Fruit fly (Drosophila melanogaster): Measurements from ENCODE around the gene ninaC.

dm6 chr2L:7352775-7353187, 24.7 kb upstream of the ninaC start:
- no peak for TF ChIP-seq tj (GFP tag; optimal IDR thresholded peaks at IDR 0.05)
- TF ChIP-seq kay (GFP tag; ENCODE audit: borderline replicate concordance) = no peak
- no peak for TF ChIP-seq CG7045 (GFP tag; optimal IDR thresholded peaks at IDR 0.05)
- TF ChIP-seq pad (GFP tag; optimal IDR thresholded peaks at IDR 0.05) = no peak
- no peak for TF ChIP-seq cnc (optimal IDR thresholded peaks at IDR 0.05)
- TF ChIP-seq Clk (GFP tag; optimal IDR thresholded peaks at IDR 0.05) = no peak
- TF ChIP-seq CG12768 (GFP tag; optimal IDR thresholded peaks at IDR 0.05) = no peak
- no peak for TF ChIP-seq bab1 (GFP tag; optimal IDR thresholded peaks at IDR 0.05)
- TF ChIP-seq CG11617 (GFP tag; optimal IDR thresholded peaks at IDR 0.05) = no peak
- no peak for TF ChIP-seq cic (GFP tag; optimal IDR thresholded peaks at IDR 0.05)
- no peak for TF ChIP-seq CG14711 (tag; optimal IDR thresholded peaks at IDR 0.05)
- no peak for TF ChIP-seq CG7101 (tag; optimal IDR thresholded peaks at IDR 0.05)
- no peak for TF ChIP-seq toe (GFP tag; optimal IDR thresholded peaks at IDR 0.05)
- TF ChIP-seq CG1620 (GFP tag; optimal IDR thresholded peaks at IDR 0.05) = no peak

All from whole organism, adult.